Worm (Caenorhabditis elegans) whole organism, early embryonic: Measurements from ENCODE around the gene Y37H2C.4.

ENCODE experiments used
- B0310.2 ChIP-seq: sonication (generic microtip); optimal IDR thresholded peaks from 2 replicates; lab custom pipeline; 2016; ENCODE audit warnings: mild to moderate bottlenecking, missing genetic modification characterization, missing compliant biosample characterization
- F13C5.2 ChIP-seq: sonication (generic microtip); optimal IDR thresholded peaks from 2 replicates; lab custom pipeline; 2017; ENCODE audit warnings: mild to moderate bottlenecking, missing genetic modification characterization, inconsistent platforms, missing compliant biosample characterization
- aly-1 ChIP-seq: sonication (generic microtip); optimal IDR thresholded peaks from 2 replicates; lab custom pipeline; 2016; ENCODE audit warnings: missing genetic modification characterization, missing compliant biosample characterization
- ama-1 ChIP-seq: fragments of 150-350 bp; optimal IDR thresholded peaks from 2 replicates; lab custom pipeline; 2014
- ceh-13 ChIP-seq: fragments of 200-800 bp; sonication (Bioruptor generic); optimal IDR thresholded peaks from 2 replicates; lab custom pipeline; 2018; ENCODE audit warnings: mild to moderate bottlenecking, missing genetic modification characterization, missing compliant biosample characterization
- flt-1 ChIP-seq: fragments of 200-800 bp; sonication (Bioruptor generic); IDR thresholded peaks from 2 replicates; pipeline ENCODE4 v1.3.6; 2022; ENCODE audit warnings: missing genetic modification characterization, missing compliant biosample characterization
- hmg-4 ChIP-seq: fragments of 200-800 bp; sonication (Bioruptor generic); optimal IDR thresholded peaks from 2 replicates; lab custom pipeline; 2018; ENCODE audit warnings: mild to moderate bottlenecking, missing genetic modification characterization, missing compliant biosample characterization
- hnd-1 ChIP-seq: sonication (generic microtip); optimal IDR thresholded peaks from 2 replicates; lab custom pipeline; 2016; ENCODE audit warnings: missing genetic modification characterization, missing compliant biosample characterization
- pes-1 ChIP-seq: fragments of 200-800 bp; sonication (Bioruptor generic); IDR thresholded peaks from 2 replicates; pipeline ENCODE4 v1.3.6; 2022; ENCODE audit warnings: missing genetic modification reagents, missing genetic modification characterization, missing compliant biosample characterization
- scrt-1 ChIP-seq: fragments of 200-800 bp; sonication (Bioruptor generic); IDR thresholded peaks from 2 replicates; pipeline ENCODE4 v1.3.6; 2022; ENCODE audit warnings: missing genetic modification characterization, missing compliant biosample characterization
- tbx-11 ChIP-seq: fragments of 200-800 bp; sonication (Bioruptor generic); IDR thresholded peaks from 2 replicates; pipeline ENCODE4 v1.3.6; 2022; ENCODE audit warnings: missing genetic modification characterization, missing compliant biosample characterization
- tbx-37 ChIP-seq: fragments of 200-800 bp; sonication (Bioruptor generic); conservative IDR thresholded peaks from 2 replicates; pipeline ENCODE4 v1.3.6; 2022; ENCODE audit warnings: missing genetic modification reagents, missing genetic modification characterization, missing compliant biosample characterization
- tra-4 ChIP-seq: sonication (generic microtip); optimal IDR thresholded peaks from 2 replicates; lab custom pipeline; 2017; ENCODE audit warnings: missing genetic modification characterization, missing compliant biosample characterization

- TF ChIP-seq B0310.2 (tag; lab: Kevin White, UChicago) (no peak), flt-1 (no peak), ama-1 (no peak), hnd-1 (tag; lab: Kevin White, UChicago) (no peak), scrt-1 (GFP tag; lab: Robert Waterston, UW) (no peak), tbx-11 (no peak), tra-4 (tag; lab: Kevin White, UChicago) (no peak), pes-1 (GFP tag; lab: Robert Waterston, UW) (no peak), ceh-13 (GFP tag; lab: Kevin White, UChicago) (no peak), hmg-4 (no peak), aly-1 (tag; lab: Kevin White, UChicago) (no peak), tbx-37 (GFP tag; lab: Robert Waterston, UW) (no peak), F13C5.2 (tag; lab: Kevin White, UChicago) (no peak)
Measured at ce11 chrV:18243227-18243626, 27.3 kb upstream of the Y37H2C.4 start.
